Fruit fly (Drosophila melanogaster): ENCODE results near the gene CG4115.

CG4115 gene

dm6 chr3R:12406235-12407196 lies 46.7 kb downstream of the CG4115 start, which contains the start of gene CG5167:
Gene CG5167 (plus strand): TSS chr3R:12406532.
- TF ChIP-seq CG8119 (GFP tag; IDR thresholded peaks at IDR 0.05) (peak; percentile 59), CG3919 (GFP tag; optimal IDR thresholded peaks at IDR 0.05) (peak; percentile 43), Eip78C (GFP tag) (peak; percentile 87), CG6808 (GFP tag; optimal IDR thresholded peaks at IDR 0.05) (peak; percentile 76), Eip75B (GFP tag; optimal IDR thresholded peaks at IDR 0.05) (peak; percentile 46), Gug (GFP tag; IDR thresholded peaks at IDR 0.05) (no peak; the same call in 1 of the 2 replicates), achi (GFP tag; optimal IDR thresholded peaks at IDR 0.05) (peak; percentile 32), acj6 (GFP tag; optimal IDR thresholded peaks at IDR 0.05) (no peak), Sox102F (GFP tag; optimal IDR thresholded peaks at IDR 0.05) (peak; percentile 46), Hr4 (GFP tag; optimal IDR thresholded peaks at IDR 0.05) (peak; percentile 1), pdm3 (GFP tag; optimal IDR thresholded peaks at IDR 0.05) (no peak), CG10669 (GFP tag; optimal IDR thresholded peaks at IDR 0.05) (no peak), CG8632 (GFP tag; optimal IDR thresholded peaks at IDR 0.05) (peak; percentile 20), CG10631 (GFP tag; optimal IDR thresholded peaks at IDR 0.05) (no peak), spab (GFP tag; optimal IDR thresholded peaks at IDR 0.05) (peak; percentile 54), CG16779 (tag; optimal IDR thresholded peaks at IDR 0.05) (peak; percentile 87), Lpt (GFP tag; optimal IDR thresholded peaks at IDR 0.05) (peak; percentile 9), fd59A (GFP tag; optimal IDR thresholded peaks at IDR 0.05) (no peak), CG11762 (GFP tag; optimal IDR thresholded peaks at IDR 0.05; ENCODE audit: insufficient read depth) (peak; percentile 50), salr (GFP tag; optimal IDR thresholded peaks at IDR 0.05) (peak; percentile 41 to 50), dsx (GFP tag; optimal IDR thresholded peaks at IDR 0.05; ENCODE audit: poor library complexity, severe bottlenecking) (peak; percentile 2), OdsH (GFP tag; optimal IDR thresholded peaks at IDR 0.05) (no peak), Met (GFP tag; optimal IDR thresholded peaks at IDR 0.05) (no peak), CG1621 (tag; optimal IDR thresholded peaks at IDR 0.05) (peak; percentile 61), ss (GFP tag; optimal IDR thresholded peaks at IDR 0.05) (peak; percentile 84 to 89), CG32006 (GFP tag; optimal IDR thresholded peaks at IDR 0.05) (no peak), dac (GFP tag; optimal IDR thresholded peaks at IDR 0.05) (no peak), Blimp-1 (GFP tag; optimal IDR thresholded peaks at IDR 0.05) (no peak), CG31627 (GFP tag; optimal IDR thresholded peaks at IDR 0.05) (peak; percentile 26), Eip93F (GFP tag; optimal IDR thresholded peaks at IDR 0.05) (peak; percentile 21), esn (GFP tag; optimal IDR thresholded peaks at IDR 0.05) (peak; percentile 63), CG6163 (GFP tag; IDR thresholded peaks at IDR 0.05) (peak; percentile 15; the same call in 1 of the 3 replicates), Hr39 (GFP tag; optimal IDR thresholded peaks at IDR 0.05) (peak; percentile 28), CG3032 (tag; optimal IDR thresholded peaks at IDR 0.05) (peak; percentile 7), fkh (GFP tag; optimal IDR thresholded peaks at IDR 0.05) (peak; percentile 25), CG4318 (GFP tag; optimal IDR thresholded peaks at IDR 0.05) (no peak), cyc (GFP tag; optimal IDR thresholded peaks at IDR 0.05) (peak; percentile 8), Sox14 (GFP tag; optimal IDR thresholded peaks at IDR 0.05) (peak; percentile 19), CG34406 (GFP tag; optimal IDR thresholded peaks at IDR 0.05) (peak; percentile 36), Sox15 (GFP tag; optimal IDR thresholded peaks at IDR 0.05) (no peak), Ets21C (GFP tag; optimal IDR thresholded peaks at IDR 0.05) (no peak), fd85E (GFP tag; optimal IDR thresholded peaks at IDR 0.05) (no peak), lz (GFP tag; optimal IDR thresholded peaks at IDR 0.05) (peak; percentile 58), CG7368 (GFP tag; optimal IDR thresholded peaks at IDR 0.05) (no peak), eg (GFP tag; IDR thresholded peaks at IDR 0.05) (peak; percentile 70), CG6792 (GFP tag; optimal IDR thresholded peaks at IDR 0.05) (no peak), CG11902 (GFP tag; optimal IDR thresholded peaks at IDR 0.05) (no peak), topi (GFP tag; optimal IDR thresholded peaks at IDR 0.05) (peak; percentile 24), Hr38 (GFP tag; optimal IDR thresholded peaks at IDR 0.05) (no peak), CG11294 (GFP tag; IDR thresholded peaks at IDR 0.05) (no peak)
